Fruit fly (Drosophila melanogaster): ENCODE data around the gene CG14780.

CG14780 gene

dm6 chrX:1512753-1513226 is 40.5 kb downstream of the CG14780 start, which contains the start of gene CG14795 (continued):
- no peak for TF ChIP-seq CG7357 (GFP tag; IDR thresholded peaks at IDR 0.05)
- TF ChIP-seq CG8924 (tag; optimal IDR thresholded peaks at IDR 0.05) = peak; percentile 60
- TF ChIP-seq CG12104 (GFP tag; optimal IDR thresholded peaks at IDR 0.05) = no peak
- TF ChIP-seq Gsc (GFP tag; IDR thresholded peaks at IDR 0.05) = no peak
- TF ChIP-seq CG10209 (GFP tag; optimal IDR thresholded peaks at IDR 0.05) = no peak
- peak; percentile 84; the same call in 2 of the 3 replicates for TF ChIP-seq zen2 (GFP tag; IDR thresholded peaks at IDR 0.05; ENCODE audit: partially characterized antibody)
- TF ChIP-seq ab (GFP tag; optimal IDR thresholded peaks at IDR 0.05) = no peak
- no peak for TF ChIP-seq crc (GFP tag; optimal IDR thresholded peaks at IDR 0.05)
- TF ChIP-seq chinmo (GFP tag; IDR thresholded peaks at IDR 0.05; ENCODE audit: partially characterized antibody) = peak; percentile 88
- no peak for TF ChIP-seq CG6813 (GFP tag; optimal IDR thresholded peaks at IDR 0.05)
- TF ChIP-seq usp (GFP tag; optimal IDR thresholded peaks at IDR 0.05) = no peak
- TF ChIP-seq gt (GFP tag; IDR thresholded peaks at IDR 0.05) = no peak
- TF ChIP-seq Asciz (GFP tag; optimal IDR thresholded peaks at IDR 0.05) = no peak
- TF ChIP-seq CG12769 (tag; optimal IDR thresholded peaks at IDR 0.05) = peak; percentile 49
- TF ChIP-seq cg (GFP tag; optimal IDR thresholded peaks at IDR 0.05) = no peak
- no peak for TF ChIP-seq lbe (GFP tag; optimal IDR thresholded peaks at IDR 0.05)
- peak; percentile 85 for TF ChIP-seq vvl (GFP tag; IDR thresholded peaks at IDR 0.05)
- TF ChIP-seq Oli (tag; optimal IDR thresholded peaks at IDR 0.05) = no peak
- TF ChIP-seq CG30431 (GFP tag; optimal IDR thresholded peaks at IDR 0.05) = no peak
- TF ChIP-seq CTCF (GFP tag; optimal IDR thresholded peaks at IDR 0.05) = peak; percentile 66
- TF ChIP-seq HLH54F (GFP tag; optimal IDR thresholded peaks at IDR 0.05) = peak; percentile 36
- TF ChIP-seq CG10565 (GFP tag; optimal IDR thresholded peaks at IDR 0.05) = no peak
- no peak for TF ChIP-seq Spps (tag; optimal IDR thresholded peaks at IDR 0.05)
- TF ChIP-seq scrt (GFP tag; optimal IDR thresholded peaks at IDR 0.05) = peak; percentile 20
- TF ChIP-seq pfk (GFP tag; optimal IDR thresholded peaks at IDR 0.05) = no peak
- peak in 1 of 3 experiments; percentile 49 for TF ChIP-seq Stat92E (GFP tag; optimal IDR thresholded peaks at IDR 0.05)
- TF ChIP-seq Atf6 (GFP tag; IDR thresholded peaks at IDR 0.05) = no peak
- no peak for TF ChIP-seq CG16863 (GFP tag; optimal IDR thresholded peaks at IDR 0.05)
- no peak for TF ChIP-seq ro (GFP tag; IDR thresholded peaks at IDR 0.05)
- TF ChIP-seq CG7556 (GFP tag; optimal IDR thresholded peaks at IDR 0.05) = peak; percentile 3
- no peak for TF ChIP-seq bowl (GFP tag; IDR thresholded peaks at IDR 0.05)
- TF ChIP-seq CG6654 (GFP tag; optimal IDR thresholded peaks at IDR 0.05) = no peak
- no peak for TF ChIP-seq CG11695 (GFP tag; IDR thresholded peaks at IDR 0.05)
- no peak for TF ChIP-seq HLH3B (GFP tag; IDR thresholded peaks at IDR 0.05)
- no peak for TF ChIP-seq CG6254 (GFP tag; optimal IDR thresholded peaks at IDR 0.05)
- peak; percentile 94 for TF ChIP-seq Ets65A (GFP tag)
- no peak for TF ChIP-seq CG10543 (GFP tag; optimal IDR thresholded peaks at IDR 0.05)
- peak; percentile 44 for TF ChIP-seq CG9609 (GFP tag; optimal IDR thresholded peaks at IDR 0.05)
- peak; percentile 93 for TF ChIP-seq Lhr (GFP tag; optimal IDR thresholded peaks at IDR 0.05)
- TF ChIP-seq stwl (tag; optimal IDR thresholded peaks at IDR 0.05) = peak; percentile 81
- no peak for TF ChIP-seq dati (GFP tag; IDR thresholded peaks at IDR 0.05)
- TF ChIP-seq Fer2 (tag; optimal IDR thresholded peaks at IDR 0.05) = no peak
- no peak for TF ChIP-seq CG4404 (GFP tag; IDR thresholded peaks at IDR 0.05)
- TF ChIP-seq CG14014 (GFP tag; IDR thresholded peaks at IDR 0.05) = no peak
- TF ChIP-seq Dp (GFP tag; optimal IDR thresholded peaks at IDR 0.05) = peak; percentile 94
- no peak for TF ChIP-seq CG8290 (GFP tag; optimal IDR thresholded peaks at IDR 0.05)
- TF ChIP-seq CG8290 (tag; optimal IDR thresholded peaks at IDR 0.05) = peak in 1 of 2 experiments; percentile 81
- peak; percentile 20 for TF ChIP-seq CG7786 (GFP tag; optimal IDR thresholded peaks at IDR 0.05)
- no peak for TF ChIP-seq Neu2 (GFP tag; optimal IDR thresholded peaks at IDR 0.05; ENCODE audit: borderline replicate concordance)
- no peak for TF ChIP-seq D19A (tag; optimal IDR thresholded peaks at IDR 0.05)
- TF ChIP-seq CG12299 (tag; optimal IDR thresholded peaks at IDR 0.05) = peak; percentile 52
- TF ChIP-seq CG13424 (tag; optimal IDR thresholded peaks at IDR 0.05) = peak; percentile 45

Data from whole organism, embryonic.